Fruit fly (Drosophila melanogaster): Measurements from ENCODE around the gene Nedd8.

Nedd8 gene

dm6 chr2L:18966214-18966556 lies 14.5 kb upstream of the Nedd8 start (continued):
- TF ChIP-seq CG4617 (GFP tag; optimal IDR thresholded peaks at IDR 0.05; ENCODE audit: borderline replicate concordance) (peak; percentile 34), fd3F (GFP tag; optimal IDR thresholded peaks at IDR 0.05) (peak; percentile 75), Six4 (GFP tag; optimal IDR thresholded peaks at IDR 0.05) (peak; percentile 63), Max (GFP tag; optimal IDR thresholded peaks at IDR 0.05) (peak; percentile 69), CG6272 (GFP tag; IDR thresholded peaks at IDR 0.05) (peak; percentile 78), chm (GFP tag; IDR thresholded peaks at IDR 0.05) (peak; percentile 68; the same call in 1 of the 2 replicates), vfl (GFP tag; optimal IDR thresholded peaks at IDR 0.05) (peak; percentile 19), mam (GFP tag; optimal IDR thresholded peaks at IDR 0.05) (peak; percentile 66), Sox100B (GFP tag; optimal IDR thresholded peaks at IDR 0.05) (peak; percentile 16), CG9797 (GFP tag; optimal IDR thresholded peaks at IDR 0.05) (no peak), HLH3B (GFP tag; IDR thresholded peaks at IDR 0.05) (peak; percentile 84), CG34224 (GFP tag; IDR thresholded peaks at IDR 0.05; ENCODE audit: partially characterized antibody) (no peak), zfh1 (GFP tag; IDR thresholded peaks at IDR 0.05) (peak; percentile 87), Trl (optimal IDR thresholded peaks at IDR 0.05) (no peak), Trl (GFP tag; optimal IDR thresholded peaks at IDR 0.05) (no peak), klu (GFP tag; IDR thresholded peaks at IDR 0.05) (peak; percentile 80), Nf-YB (GFP tag; optimal IDR thresholded peaks at IDR 0.05) (peak; percentile 8), Dfd (GFP tag; optimal IDR thresholded peaks at IDR 0.05) (no peak), CG1602 (GFP tag; optimal IDR thresholded peaks at IDR 0.05) (peak; percentile 53), eyg (GFP tag; optimal IDR thresholded peaks at IDR 0.05) (peak; percentile 18), ase (GFP tag; IDR thresholded peaks at IDR 0.05) (peak; percentile 81), CG33557 (GFP tag; optimal IDR thresholded peaks at IDR 0.05) (no peak), abd-A (tag; optimal IDR thresholded peaks at IDR 0.05) (no peak), CG2129 (GFP tag; IDR thresholded peaks at IDR 0.05; ENCODE audit: partially characterized antibody) (no peak), CG12659 (GFP tag; optimal IDR thresholded peaks at IDR 0.05) (peak; percentile 49), Xrp1 (GFP tag; IDR thresholded peaks at IDR 0.05) (peak; percentile 86), Mad (GFP tag; optimal IDR thresholded peaks at IDR 0.05) (peak; percentile 16), sens-2 (GFP tag; IDR thresholded peaks at IDR 0.05) (peak; percentile 36; the same call in 1 of the 2 replicates), unc-4 (GFP tag; IDR thresholded peaks at IDR 0.05; ENCODE audit: partially characterized antibody) (no peak), danr (GFP tag; IDR thresholded peaks at IDR 0.05) (peak; percentile 74; the same call in 1 of the 2 replicates), CG8089 (GFP tag; optimal IDR thresholded peaks at IDR 0.05) (peak; percentile 37), oc (tag; optimal IDR thresholded peaks at IDR 0.05) (peak; percentile 16), nau (GFP tag; optimal IDR thresholded peaks at IDR 0.05) (no peak), CrebB (tag; optimal IDR thresholded peaks at IDR 0.05) (peak; percentile 29), Dp (GFP tag; optimal IDR thresholded peaks at IDR 0.05) (no peak), TFAM (GFP tag; optimal IDR thresholded peaks at IDR 0.05) (no peak), CG2889 (GFP tag; IDR thresholded peaks at IDR 0.05) (peak; percentile 92), luna (GFP tag; optimal IDR thresholded peaks at IDR 0.05) (no peak), ATbp (GFP tag; optimal IDR thresholded peaks at IDR 0.05) (peak; percentile 27), Scr (GFP tag; IDR thresholded peaks at IDR 0.05; ENCODE audit: partially characterized antibody) (no peak), CG32772 (GFP tag; IDR thresholded peaks at IDR 0.05) (peak; percentile 87), CG7928 (GFP tag; optimal IDR thresholded peaks at IDR 0.05) (peak; percentile 49), Dip2 (GFP tag; IDR thresholded peaks at IDR 0.05) (no peak), CG18599 (GFP tag; optimal IDR thresholded peaks at IDR 0.05) (peak; percentile 93), lov (optimal IDR thresholded peaks at IDR 0.05) (no peak), lov (GFP tag; IDR thresholded peaks at IDR 0.05) (no peak), Sox102F (GFP tag; optimal IDR thresholded peaks at IDR 0.05) (peak; percentile 68), CG11723 (GFP tag; optimal IDR thresholded peaks at IDR 0.05) (no peak), Meics (GFP tag; optimal IDR thresholded peaks at IDR 0.05) (peak; percentile 89), CG8388 (GFP tag; optimal IDR thresholded peaks at IDR 0.05) (peak; percentile 57), HLH54F (GFP tag; optimal IDR thresholded peaks at IDR 0.05) (peak; percentile 31), CHES-1-like (GFP tag; optimal IDR thresholded peaks at IDR 0.05) (no peak)

Data from whole organism, embryonic.